Worm (Caenorhabditis elegans) whole organism, early embryonic: Measurements from ENCODE around the gene F26A1.1.

ENCODE experiments used
- B0310.2 ChIP-seq: sonication (generic microtip); optimal IDR thresholded peaks from 2 replicates; lab custom pipeline; 2016; ENCODE audit warnings: mild to moderate bottlenecking, missing genetic modification characterization, missing compliant biosample characterization
- F13C5.2 ChIP-seq: sonication (generic microtip); optimal IDR thresholded peaks from 2 replicates; lab custom pipeline; 2017; ENCODE audit warnings: mild to moderate bottlenecking, missing genetic modification characterization, inconsistent platforms, missing compliant biosample characterization
- aly-1 ChIP-seq: sonication (generic microtip); optimal IDR thresholded peaks from 2 replicates; lab custom pipeline; 2016; ENCODE audit warnings: missing genetic modification characterization, missing compliant biosample characterization
- ama-1 ChIP-seq: fragments of 150-350 bp; optimal IDR thresholded peaks from 2 replicates; lab custom pipeline; 2014
- ceh-13 ChIP-seq: fragments of 200-800 bp; sonication (Bioruptor generic); optimal IDR thresholded peaks from 2 replicates; lab custom pipeline; 2018; ENCODE audit warnings: mild to moderate bottlenecking, missing genetic modification characterization, missing compliant biosample characterization
- ceh-36 ChIP-seq: sonication (generic microtip); optimal IDR thresholded peaks from 2 replicates; lab custom pipeline; 2016; ENCODE audit warnings: missing genetic modification characterization, inconsistent platforms, missing compliant biosample characterization
- ets-7 ChIP-seq: sonication (generic microtip); optimal IDR thresholded peaks from 2 replicates; lab custom pipeline; 2016; ENCODE audit warnings: missing genotype, missing genetic modification characterization, missing compliant biosample characterization
- flt-1 ChIP-seq: fragments of 200-800 bp; sonication (Bioruptor generic); IDR thresholded peaks from 2 replicates; pipeline ENCODE4 v1.3.6; 2022; ENCODE audit warnings: missing genetic modification characterization, missing compliant biosample characterization
- hmbx-1 ChIP-seq: sonication (generic microtip); optimal IDR thresholded peaks from 2 replicates; lab custom pipeline; 2016; ENCODE audit warnings: mild to moderate bottlenecking, missing genetic modification characterization, missing compliant biosample characterization
- hmg-4 ChIP-seq: fragments of 200-800 bp; sonication (Bioruptor generic); optimal IDR thresholded peaks from 2 replicates; lab custom pipeline; 2018; ENCODE audit warnings: mild to moderate bottlenecking, missing genetic modification characterization, missing compliant biosample characterization
- hnd-1 ChIP-seq: sonication (generic microtip); optimal IDR thresholded peaks from 2 replicates; lab custom pipeline; 2016; ENCODE audit warnings: missing genetic modification characterization, missing compliant biosample characterization
- pes-1 ChIP-seq: fragments of 200-800 bp; sonication (Bioruptor generic); IDR thresholded peaks from 2 replicates; pipeline ENCODE4 v1.3.6; 2022; ENCODE audit warnings: missing genetic modification reagents, missing genetic modification characterization, missing compliant biosample characterization
- scrt-1 ChIP-seq: fragments of 200-800 bp; sonication (Bioruptor generic); IDR thresholded peaks from 2 replicates; pipeline ENCODE4 v1.3.6; 2022; ENCODE audit warnings: missing genetic modification characterization, missing compliant biosample characterization
- sea-1 ChIP-seq: fragments of 200-800 bp; sonication (Bioruptor generic); conservative IDR thresholded peaks from 2 replicates; pipeline ENCODE4 v1.3.6; 2022; ENCODE audit warnings: missing genetic modification characterization, missing compliant biosample characterization
- tbx-11 ChIP-seq: fragments of 200-800 bp; sonication (Bioruptor generic); IDR thresholded peaks from 2 replicates; pipeline ENCODE4 v1.3.6; 2022; ENCODE audit warnings: missing genetic modification characterization, missing compliant biosample characterization
- tbx-37 ChIP-seq: fragments of 200-800 bp; sonication (Bioruptor generic); conservative IDR thresholded peaks from 2 replicates; pipeline ENCODE4 v1.3.6; 2022; ENCODE audit warnings: missing genetic modification reagents, missing genetic modification characterization, missing compliant biosample characterization
- tra-4 ChIP-seq: sonication (generic microtip); optimal IDR thresholded peaks from 2 replicates; lab custom pipeline; 2017; ENCODE audit warnings: missing genetic modification characterization, missing compliant biosample characterization

Gene F26A1.1

ce11 chrIII:4899035-4899578 lies 48.8 kb downstream of the F26A1.1 start, which contains the start of gene nhl-2:
nhl-2 (minus strand) TSS chrIII:4899085.
- TF ChIP-seq F13C5.2 (tag; lab: Kevin White, UChicago), result no peak
- no peak for TF ChIP-seq ceh-13 (GFP tag; lab: Kevin White, UChicago)
- no peak for TF ChIP-seq aly-1 (tag; lab: Kevin White, UChicago)
- no peak for TF ChIP-seq ama-1 (lab: Kevin White, UChicago)

DNA sequence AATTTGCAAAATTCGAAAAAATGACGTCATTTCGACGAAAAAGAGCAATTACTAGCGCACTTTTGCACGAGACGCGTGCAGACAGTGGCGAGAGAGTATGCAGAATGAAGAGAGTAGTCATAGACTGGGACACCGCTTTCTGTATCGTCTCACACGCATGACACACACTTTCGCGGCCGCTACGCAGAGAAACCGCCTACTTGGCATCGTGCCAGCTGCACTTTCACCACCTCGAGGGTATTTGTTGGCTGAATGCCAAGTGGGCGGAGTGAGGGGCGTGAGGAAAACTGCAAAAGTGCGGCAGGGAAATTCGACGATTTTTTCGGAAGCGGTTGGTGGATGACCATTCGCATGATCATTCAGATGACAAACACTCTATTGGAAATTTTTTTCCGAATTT lies 49.4 kb downstream of the F26A1.1 start:
- peak; percentile 19 for TF ChIP-seq B0310.2 (tag; lab: Kevin White, UChicago)
- no peak for TF ChIP-seq aly-1 (tag; lab: Kevin White, UChicago)
- TF ChIP-seq ets-7, result peak; percentile 5
- TF ChIP-seq flt-1 (GFP tag; lab: Robert Waterston, UW), result no peak
- no peak for TF ChIP-seq pes-1 (GFP tag; lab: Robert Waterston, UW)
- TF ChIP-seq ceh-13 (GFP tag; lab: Kevin White, UChicago), result no peak
- 0 out of 2 replicates have a peak, but pooled peaks have one; percentile 14 for TF ChIP-seq sea-1
- peak; percentile 87 for TF ChIP-seq F13C5.2 (tag; lab: Kevin White, UChicago)
- TF ChIP-seq scrt-1 (GFP tag; lab: Robert Waterston, UW), result peak; percentile 55; the same call in 1 of the 2 replicates
- peak; percentile 91 for TF ChIP-seq hmg-4 (GFP tag; lab: Kevin White, UChicago)
- no peak for TF ChIP-seq hmbx-1 (tag; lab: Kevin White, UChicago)

DNA sequence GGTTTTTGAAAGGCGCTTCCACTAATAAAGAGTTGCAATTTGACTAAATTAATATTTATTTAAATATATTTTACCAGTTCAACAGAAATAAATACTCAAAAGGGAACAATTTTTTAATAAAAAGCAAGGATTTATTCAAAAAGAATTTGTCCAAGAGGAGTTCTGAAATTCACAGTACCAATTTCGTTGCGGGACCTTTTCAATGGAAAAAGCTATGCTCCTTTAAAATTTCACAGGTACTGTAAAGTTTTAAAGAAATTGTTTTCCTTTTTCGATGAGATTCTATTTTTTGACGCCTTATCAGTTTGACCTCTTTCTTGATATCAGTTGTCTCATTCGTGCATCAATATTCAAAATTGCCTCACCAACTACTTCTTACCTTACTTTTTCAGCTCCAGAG lies 50.0 kb downstream of the F26A1.1 start, which contains the start of gene tag-340:
TSS of gene tag-340 (plus strand) at position 249 of the 400 bp plus-strand sequence.
- TF ChIP-seq hmg-4 (GFP tag; lab: Kevin White, UChicago) (no peak), B0310.2 (tag; lab: Kevin White, UChicago) (no peak), ceh-13 (GFP tag; lab: Kevin White, UChicago) (no peak), F13C5.2 (tag; lab: Kevin White, UChicago) (no peak), tbx-37 (GFP tag; lab: Robert Waterston, UW) (no peak), pes-1 (GFP tag; lab: Robert Waterston, UW) (no peak), ceh-36 (tag; lab: Kevin White, UChicago) (no peak), ama-1 (lab: Kevin White, UChicago) (no peak), hmbx-1 (tag; lab: Kevin White, UChicago) (no peak), hnd-1 (tag; lab: Kevin White, UChicago) (no peak), scrt-1 (GFP tag; lab: Robert Waterston, UW) (no peak), ets-7 (no peak), flt-1 (GFP tag; lab: Robert Waterston, UW) (no peak), sea-1 (no peak), tbx-11 (GFP tag; lab: Robert Waterston, UW) (no peak), aly-1 (tag; lab: Kevin White, UChicago) (no peak), tra-4 (tag; lab: Kevin White, UChicago) (no peak)
